Worm (Caenorhabditis elegans): ENCODE measurements around the gene vit-5.

DNA sequence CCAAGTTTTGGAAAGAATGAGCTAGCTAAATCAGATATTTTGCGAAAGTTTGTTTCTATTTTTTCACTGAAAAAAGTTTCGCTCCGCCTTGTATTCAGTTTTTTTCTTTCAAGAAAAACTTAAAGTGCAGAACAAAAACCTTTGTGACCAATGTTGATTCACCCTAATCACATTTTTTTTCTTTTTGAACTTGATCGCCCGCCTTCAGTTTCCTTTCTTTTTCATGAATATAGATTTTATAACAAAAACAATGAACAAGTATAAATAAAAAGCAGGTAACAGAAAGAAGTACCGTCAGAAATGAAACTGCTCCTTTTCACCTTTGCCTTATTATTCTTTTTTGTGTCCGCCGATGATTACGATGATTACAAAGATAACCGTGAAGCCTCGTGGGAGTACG is 40.3 kb downstream of the vit-5 start, which contains the start of gene ZK813.2:
- no peak for TF ChIP-seq ztf-29 (GFP tag; IDR thresholded peaks at IDR 0.05)
- TF ChIP-seq ref-1 (GFP tag; conservative IDR thresholded peaks at IDR 0.05): no peak
- TF ChIP-seq ztf-23 (GFP tag; IDR thresholded peaks at IDR 0.05): no peak
- no peak for TF ChIP-seq flt-1 (GFP tag; IDR thresholded peaks at IDR 0.05)
